Worm (Caenorhabditis elegans): ENCODE data around the gene B0353.1.
A peak's percentile ranks its signal among the peaks of the same experiment; 100 is the strongest.

The B0353.1 gene

DNA sequence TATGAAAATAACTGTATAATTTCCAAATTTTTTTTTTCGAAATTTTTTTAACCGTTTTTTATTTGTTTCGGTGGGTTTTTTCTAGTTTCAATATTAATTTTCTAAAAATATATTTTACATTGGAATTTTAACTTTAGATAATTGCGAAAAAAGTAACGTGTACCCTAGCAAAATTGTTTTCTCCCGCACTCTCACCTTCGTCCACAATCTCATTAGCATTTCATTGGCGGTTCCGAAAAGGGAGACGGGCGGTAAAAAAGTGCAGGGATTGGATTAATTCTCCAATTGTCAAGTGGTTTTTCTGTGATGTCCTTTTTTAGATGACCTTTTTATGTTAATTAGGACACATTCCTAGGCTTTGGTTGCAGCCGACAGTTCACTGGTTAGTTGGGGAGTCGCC, 6.5 kb upstream of the B0353.1 start:
- TF ChIP-seq hlh-26 (GFP tag; conservative IDR thresholded peaks at IDR 0.05) (no peak), chd-7 (tag; optimal IDR thresholded peaks at IDR 0.05) (no peak), ztf-6 (GFP tag; IDR thresholded peaks at IDR 0.05) (no peak), atf-7 (tag; optimal IDR thresholded peaks at IDR 0.05) (no peak)

DNA sequence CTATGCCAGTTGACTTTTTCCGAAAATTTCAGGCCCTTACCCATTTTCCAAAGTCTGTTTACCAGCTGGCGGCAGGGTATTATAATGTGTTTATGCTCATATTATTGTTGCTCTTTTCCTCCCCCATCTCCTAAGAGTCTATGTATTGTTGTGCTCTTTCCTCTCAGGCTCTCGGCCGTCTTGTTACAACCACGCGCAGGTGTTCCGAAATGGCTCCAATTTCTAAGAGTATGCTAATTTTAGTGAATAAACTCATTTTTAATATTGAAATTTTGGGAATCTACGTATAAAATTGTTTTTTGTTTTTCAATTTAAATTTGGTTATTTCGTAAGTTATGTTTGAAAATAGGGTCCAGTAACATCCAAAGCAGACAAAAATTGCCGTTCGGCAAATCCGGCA, 2.3 kb downstream of the B0353.1 start:
- TF ChIP-seq F49E8.2 (tag; optimal IDR thresholded peaks at IDR 0.05; ENCODE audit: insufficient read depth): no peak
- no peak for TF ChIP-seq egl-44 (GFP tag; IDR thresholded peaks at IDR 0.05)
- TF ChIP-seq attf-6 (GFP tag; IDR thresholded peaks at IDR 0.05): no peak
- no peak for TF ChIP-seq nfya-2 (GFP tag; IDR thresholded peaks at IDR 0.05)
- no peak for TF ChIP-seq ets-4 (GFP tag; optimal IDR thresholded peaks at IDR 0.05)
- no peak for TF ChIP-seq F55B11.4 (tag; optimal IDR thresholded peaks at IDR 0.05; ENCODE audit: borderline replicate concordance, insufficient read depth)
- TF ChIP-seq D2030.7 (GFP tag; IDR thresholded peaks at IDR 0.05): no peak
- TF ChIP-seq hmg-20 (GFP tag; IDR thresholded peaks at IDR 0.05): no peak
- no peak for TF ChIP-seq F57C9.4 (tag; optimal IDR thresholded peaks at IDR 0.05)
- TF ChIP-seq mes-4 (tag; optimal IDR thresholded peaks at IDR 0.05): no peak
- no peak for TF ChIP-seq ceh-27 (GFP tag; optimal IDR thresholded peaks at IDR 0.05)
- TF ChIP-seq rpc-1 (optimal IDR thresholded peaks at IDR 0.05): no peak
- no peak for TF ChIP-seq rpc-1 (tag; optimal IDR thresholded peaks at IDR 0.05)

DNA sequence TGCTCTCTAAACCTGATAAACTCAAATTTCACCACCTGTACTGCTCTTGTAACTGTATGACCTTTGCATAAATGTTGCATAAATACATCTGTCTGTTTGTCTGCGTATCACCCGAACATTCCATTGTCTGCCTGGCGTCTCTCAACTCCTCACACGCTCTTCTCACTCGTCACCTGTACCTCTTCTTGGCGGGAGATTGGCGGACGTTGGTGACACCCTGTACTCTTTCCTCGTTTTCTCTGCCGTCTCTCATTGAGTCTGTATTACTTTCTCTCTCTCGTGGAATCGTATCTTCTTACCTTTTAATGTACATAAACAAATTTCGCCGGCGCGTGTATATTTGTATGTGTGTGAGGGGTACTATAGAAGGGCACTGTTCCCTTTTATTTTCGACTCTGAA, 3.1 kb downstream of the B0353.1 start:
- TF ChIP-seq ZK185.1 (tag; optimal IDR thresholded peaks at IDR 0.05; ENCODE audit: poor library complexity, severe bottlenecking): peak; percentile 6
- no peak for TF ChIP-seq F55B11.4 (tag; optimal IDR thresholded peaks at IDR 0.05; ENCODE audit: borderline replicate concordance, insufficient read depth)
- no peak for TF ChIP-seq ztf-18 (tag; optimal IDR thresholded peaks at IDR 0.05)
- peak; percentile 85; the same call in 1 of the 2 replicates for TF ChIP-seq hmg-1.2 (GFP tag; IDR thresholded peaks at IDR 0.05)
- no peak for TF ChIP-seq ztf-3 (GFP tag; optimal IDR thresholded peaks at IDR 0.05)
- no peak for TF ChIP-seq unc-130 (GFP tag; optimal IDR thresholded peaks at IDR 0.05)
- peak; percentile 29 for TF ChIP-seq efl-1 (GFP tag; optimal IDR thresholded peaks at IDR 0.05)
- no peak for TF ChIP-seq ztf-26 (tag; optimal IDR thresholded peaks at IDR 0.05)
- peak; percentile 19 for TF ChIP-seq snpc-3.4 (tag; optimal IDR thresholded peaks at IDR 0.05)
- no peak for TF ChIP-seq snpc-1.1 (tag; optimal IDR thresholded peaks at IDR 0.05; ENCODE audit: insufficient read depth)
- peak; percentile 46 for TF ChIP-seq nhr-80 (tag; optimal IDR thresholded peaks at IDR 0.05)
- no peak for TF ChIP-seq dpff-1 (tag; optimal IDR thresholded peaks at IDR 0.05)
- TF ChIP-seq Y95B8A.8 (GFP tag; IDR thresholded peaks at IDR 0.05): no peak

DNA sequence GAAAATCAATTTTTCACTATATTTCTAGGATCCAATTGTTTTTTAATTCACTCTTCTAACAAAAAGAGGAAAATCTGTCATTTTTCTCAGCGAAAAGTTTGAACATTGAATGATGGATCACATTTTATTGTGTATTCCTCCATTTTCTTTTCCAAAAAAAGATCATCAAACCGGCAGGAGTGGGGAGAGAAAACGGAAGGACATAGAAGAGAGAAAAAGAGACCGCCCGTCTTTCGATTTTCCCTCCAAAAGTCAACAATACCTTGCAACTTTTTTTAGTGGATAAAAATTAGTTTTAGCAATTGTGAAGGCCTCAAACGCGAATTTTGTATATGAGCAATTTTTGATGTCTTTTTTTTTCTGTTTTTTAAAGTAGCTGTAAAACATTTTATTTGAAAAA, 8.0 kb downstream of the B0353.1 start:
- TF ChIP-seq madf-3 (GFP tag; IDR thresholded peaks at IDR 0.05) (no peak), B0035.1 (tag; optimal IDR thresholded peaks at IDR 0.05) (no peak), aptf-2 (GFP tag; conservative IDR thresholded peaks at IDR 0.05) (no peak), nhr-27 (tag; optimal IDR thresholded peaks at IDR 0.05) (no peak), C17E4.6 (GFP tag; IDR thresholded peaks at IDR 0.05) (no peak), let-607 (tag; optimal IDR thresholded peaks at IDR 0.05) (no peak), F37B4.10 (GFP tag; IDR thresholded peaks at IDR 0.05) (no peak), ekl-4 (GFP tag; IDR thresholded peaks at IDR 0.05) (no peak), efl-1 (GFP tag; optimal IDR thresholded peaks at IDR 0.05) (no peak), hlh-26 (GFP tag; conservative IDR thresholded peaks at IDR 0.05) (no peak), rcor-1 (GFP tag; IDR thresholded peaks at IDR 0.05) (no peak), ets-4 (GFP tag; optimal IDR thresholded peaks at IDR 0.05) (no peak)

Measured in whole organism, young adult.